Worm (Caenorhabditis elegans) whole organism, L4/young adult: ENCODE results near the gene sri-65.

Experiments
- W03F9.2 ChIP-seq: fragments of 150-350 bp; optimal IDR thresholded peaks from 2 replicates; lab custom pipeline; 2014; ENCODE audit warnings: missing biosample characterization, missing genetic modification characterization
- dao-5 ChIP-seq: sonication (generic microtip); optimal IDR thresholded peaks from 2 replicates; lab custom pipeline; 2016; ENCODE audit warnings: missing genotype, missing genetic modification characterization, moderate library complexity, missing compliant biosample characterization
- him-1 ChIP-seq: sonication (generic microtip); optimal IDR thresholded peaks from 2 replicates; lab custom pipeline; 2016; ENCODE audit warnings: missing genotype, missing genetic modification reagents, missing genetic modification characterization, missing compliant biosample characterization

ce11 chrV:16410521-16410920 lies 22.4 kb upstream of the sri-65 start, which contains the start of gene srh-145:
- TF ChIP-seq him-1 (no peak), W03F9.2 (tag; lab: Kevin White, UChicago) (no peak), dao-5 (tag; lab: Kevin White, UChicago) (no peak)
